Fruit fly (Drosophila melanogaster) whole organism, pupa: ENCODE results near the gene Serinc.

Source experiments
- CG12605 ChIP-seq: fragments of 200-800 bp; sonication (Bioruptor generic); IDR thresholded peaks from 2 replicates; pipeline ENCODE4 v1.3.6; 2022; ENCODE audit warnings: missing biosample characterization, missing genetic modification characterization
- CG13204 ChIP-seq: fragments of 200-800 bp; sonication (Bioruptor generic); optimal IDR thresholded peaks from 2 replicates; lab custom pipeline; 2018; ENCODE audit warnings: missing biosample characterization, mild to moderate bottlenecking, missing genetic modification characterization, moderate library complexity
- CG32121 ChIP-seq: fragments of 200-800 bp; sonication (Bioruptor generic); IDR thresholded peaks from 2 replicates; pipeline ENCODE4 v1.3.6; 2022; ENCODE audit warnings: missing biosample characterization, missing genetic modification characterization
- CG4496 ChIP-seq: fragments of 200-800 bp; sonication (Bioruptor generic); IDR thresholded peaks from 3 replicates; pipeline ENCODE4 v1.3.6; 2022; ENCODE audit warnings: missing biosample characterization, missing genetic modification characterization
- CG8159 ChIP-seq: fragments of 200-800 bp; sonication (Bioruptor generic); optimal IDR thresholded peaks from 3 replicates; lab custom pipeline; 2018; ENCODE audit warnings: missing biosample characterization, mild to moderate bottlenecking, missing genetic modification characterization, moderate library complexity
- CG8301 ChIP-seq: fragments of 200-800 bp; sonication (Bioruptor generic); optimal IDR thresholded peaks from 2 replicates; lab custom pipeline; 2018; ENCODE audit warnings: missing biosample characterization, mild to moderate bottlenecking, missing genetic modification characterization
- D1 ChIP-seq: fragments of 200-800 bp; sonication (Bioruptor generic); optimal IDR thresholded peaks from 2 replicates; lab custom pipeline; 2018; ENCODE audit warnings: missing biosample characterization, mild to moderate bottlenecking, missing genetic modification characterization, moderate library complexity
- EcR ChIP-seq: fragments of 200-800 bp; sonication (Bioruptor generic); optimal IDR thresholded peaks from 3 replicates; lab custom pipeline; 2019; ENCODE audit warnings: missing biosample characterization, missing genetic modification characterization, mild to moderate bottlenecking, moderate library complexity, missing genetic modification reagents
- Ets98B ChIP-seq: fragments of 200-800 bp; sonication (Bioruptor generic); IDR thresholded peaks from 2 replicates; pipeline ENCODE4 v1.3.6; 2022; ENCODE audit warnings: missing biosample characterization, missing genetic modification characterization
- Pif1A ChIP-seq: fragments of 200-800 bp; sonication (Bioruptor generic); optimal IDR thresholded peaks from 3 replicates; lab custom pipeline; 2016; ENCODE audit warnings: missing biosample characterization, missing genetic modification characterization
- Pif1B ChIP-seq: fragments of 200-800 bp; sonication (Bioruptor generic); optimal IDR thresholded peaks from 3 replicates; lab custom pipeline; 2016; ENCODE audit warnings: missing biosample characterization, missing genetic modification characterization
- Snoo ChIP-seq: fragments of 200-800 bp; sonication (Bioruptor generic); optimal IDR thresholded peaks from 3 replicates; lab custom pipeline; 2017; ENCODE audit warnings: missing biosample characterization, mild to moderate bottlenecking, missing genetic modification characterization, inconsistent platforms
- fd96Ca ChIP-seq: fragments of 200-800 bp; sonication (Bioruptor generic); IDR thresholded peaks from 3 replicates; pipeline ENCODE4 v1.3.6; 2022; ENCODE audit warnings: missing biosample characterization, missing genetic modification characterization
- rn ChIP-seq: fragments of 200-800 bp; sonication (Bioruptor generic); IDR thresholded peaks from 2 replicates; pipeline ENCODE4 v1.3.6; 2022; ENCODE audit warnings: missing biosample characterization, missing genetic modification characterization

dm6 chr3L:16380770-16381169 lies 31.8 kb upstream of the Serinc start:
- no peak for TF ChIP-seq CG12605 (GFP tag; lab: Robert Waterston, UW)
- TF ChIP-seq fd96Ca (GFP tag; lab: Robert Waterston, UW), result no peak
- TF ChIP-seq D1 (tag; lab: Kevin White, UChicago), result no peak
- TF ChIP-seq CG13204 (GFP tag; lab: Kevin White, UChicago), result no peak
- no peak for TF ChIP-seq CG4496
- no peak for TF ChIP-seq CG32121 (GFP tag; lab: Robert Waterston, UW)
- TF ChIP-seq EcR (GFP tag; lab: Kevin White, UChicago), result no peak
- no peak for TF ChIP-seq rn (GFP tag; lab: Robert Waterston, UW)
- TF ChIP-seq CG8301 (tag; lab: Kevin White, UChicago), result peak; percentile 21
- no peak for TF ChIP-seq CG8159 (tag; lab: Kevin White, UChicago)
- no peak for TF ChIP-seq Snoo
- TF ChIP-seq Pif1A (GFP tag; lab: Kevin White, UChicago), result no peak
- no peak for TF ChIP-seq Pif1B (GFP tag; lab: Kevin White, UChicago)
- no peak for TF ChIP-seq Ets98B (GFP tag; lab: Robert Waterston, UW)
